Worm (Caenorhabditis elegans) whole organism, L3 larva: ENCODE data around the gene eea-1.

ENCODE experiments used
- egl-5 ChIP-seq: fragments of 150-350 bp; optimal IDR thresholded peaks from 2 replicates; lab custom pipeline; 2017; ENCODE audit warnings: missing biosample characterization, missing genetic modification reagents, missing genetic modification characterization, inconsistent platforms
- unc-39 ChIP-seq: sonication (generic microtip); optimal IDR thresholded peaks from 4 replicates; lab custom pipeline; 2017; ENCODE audit warnings: missing biosample characterization, missing genetic modification characterization

DNA sequence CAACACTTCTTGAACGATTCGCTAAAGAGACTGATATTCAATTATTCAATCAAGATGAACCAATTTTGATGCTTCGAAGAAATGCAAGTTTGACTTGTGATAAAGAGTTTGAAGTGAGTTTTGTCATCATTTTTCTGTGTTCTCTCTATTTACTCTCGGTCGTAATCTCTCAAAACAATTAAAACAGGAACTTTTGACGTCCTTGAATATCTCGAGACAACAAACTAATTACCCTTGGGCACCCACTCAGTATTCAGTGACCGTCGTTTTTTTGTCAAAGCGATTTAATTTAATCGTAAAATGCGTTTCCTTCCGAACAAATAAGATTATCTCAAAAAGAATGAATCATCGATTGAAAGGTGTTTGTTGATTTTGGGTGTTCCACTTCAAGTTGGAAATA lies 33.0 kb downstream of the eea-1 start:
- no peak for TF ChIP-seq unc-39 (tag; lab: Kevin White, UChicago)
- TF ChIP-seq egl-5 = no peak
